Worm (Caenorhabditis elegans): ENCODE measurements around the gene gbf-1.

Gene gbf-1

ce11 chrIII:11822407-11822806, 48.9 kb upstream of the gbf-1 start, which contains the start of gene maa-1:
maa-1 (minus strand) TSS chrIII:11822526.
- TF ChIP-seq sem-4 (tag; optimal IDR thresholded peaks at IDR 0.05) (no peak), snpc-4 (tag; optimal IDR thresholded peaks at IDR 0.05) (no peak), ztf-1 (GFP tag; conservative IDR thresholded peaks at IDR 0.05) (no peak), nhr-10 (tag; optimal IDR thresholded peaks at IDR 0.05) (no peak), fos-1 (tag; optimal IDR thresholded peaks at IDR 0.05) (peak; percentile 42), sma-3 (GFP tag; optimal IDR thresholded peaks at IDR 0.05) (no peak), unc-39 (tag; optimal IDR thresholded peaks at IDR 0.05) (no peak), nhr-12 (tag; optimal IDR thresholded peaks at IDR 0.05) (no peak), gmeb-1 (tag; optimal IDR thresholded peaks at IDR 0.05) (peak; percentile 9), crh-2 (tag; optimal IDR thresholded peaks at IDR 0.05) (peak; percentile 1), nhr-21 (tag; optimal IDR thresholded peaks at IDR 0.05) (no peak), lin-39 (tag; optimal IDR thresholded peaks at IDR 0.05) (no peak), elt-1 (tag; optimal IDR thresholded peaks at IDR 0.05) (no peak), skn-1 (tag; optimal IDR thresholded peaks at IDR 0.05) (no peak), unc-55 (GFP tag; optimal IDR thresholded peaks at IDR 0.05) (no peak), R02D3.7 (tag; optimal IDR thresholded peaks at IDR 0.05) (no peak), nhr-11 (tag; optimal IDR thresholded peaks at IDR 0.05) (no peak), ama-1 (optimal IDR thresholded peaks at IDR 0.05) (no peak), nhr-237 (tag; optimal IDR thresholded peaks at IDR 0.05) (no peak), nhr-129 (tag; optimal IDR thresholded peaks at IDR 0.05) (no peak), mdl-1 (tag; optimal IDR thresholded peaks at IDR 0.05) (no peak), lsy-2 (tag; optimal IDR thresholded peaks at IDR 0.05) (no peak), ztf-4 (tag; optimal IDR thresholded peaks at IDR 0.05) (no peak), aly-2 (tag; optimal IDR thresholded peaks at IDR 0.05) (no peak), zag-1 (tag; optimal IDR thresholded peaks at IDR 0.05) (no peak), nhr-6 (tag; optimal IDR thresholded peaks at IDR 0.05) (no peak)

- peak; percentile 81 for TF ChIP-seq snpc-4 (tag; optimal IDR thresholded peaks at IDR 0.05)
- TF ChIP-seq nhr-6 (tag; optimal IDR thresholded peaks at IDR 0.05), result no peak
These were observed 44.4 kb upstream of the gbf-1 start for ce11 chrIII:11817865-11818264.

DNA sequence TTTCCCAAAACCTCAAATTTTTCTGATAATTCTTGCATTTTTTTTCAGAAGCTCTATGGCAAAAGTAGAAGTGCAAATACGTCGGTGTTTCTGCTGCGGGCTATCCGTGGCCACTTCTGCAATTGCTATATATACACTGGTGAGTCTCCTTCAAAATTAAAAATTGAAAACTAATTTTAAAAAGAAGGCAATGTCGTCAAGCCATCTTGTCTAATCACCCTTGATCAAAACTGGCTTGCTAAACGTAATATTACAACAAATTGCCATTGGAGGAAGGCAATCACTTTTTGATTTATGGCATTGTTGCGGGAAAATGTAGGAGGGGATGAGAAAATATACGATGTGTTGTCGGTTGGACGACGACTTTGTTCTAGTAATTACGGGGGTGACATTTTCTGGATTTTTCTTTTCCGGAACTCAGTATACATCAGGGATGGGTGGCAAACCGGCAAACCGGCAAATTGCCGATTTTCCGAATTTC, 43.1 kb upstream of the gbf-1 start, which contains the start of gene C18D11.1:
Gene C18D11.1 (plus strand): TSS at position 51 of the 481 bp plus-strand sequence.
- TF ChIP-seq crh-2 (tag; optimal IDR thresholded peaks at IDR 0.05), result no peak
- TF ChIP-seq nhr-25 (tag; optimal IDR thresholded peaks at IDR 0.05), result peak; percentile 26
- TF ChIP-seq zag-1 (tag; optimal IDR thresholded peaks at IDR 0.05), result no peak
- no peak for TF ChIP-seq unc-39 (tag; optimal IDR thresholded peaks at IDR 0.05)
- no peak for TF ChIP-seq ztf-4 (tag; optimal IDR thresholded peaks at IDR 0.05)
- TF ChIP-seq mdl-1 (tag; optimal IDR thresholded peaks at IDR 0.05), result no peak

DNA sequence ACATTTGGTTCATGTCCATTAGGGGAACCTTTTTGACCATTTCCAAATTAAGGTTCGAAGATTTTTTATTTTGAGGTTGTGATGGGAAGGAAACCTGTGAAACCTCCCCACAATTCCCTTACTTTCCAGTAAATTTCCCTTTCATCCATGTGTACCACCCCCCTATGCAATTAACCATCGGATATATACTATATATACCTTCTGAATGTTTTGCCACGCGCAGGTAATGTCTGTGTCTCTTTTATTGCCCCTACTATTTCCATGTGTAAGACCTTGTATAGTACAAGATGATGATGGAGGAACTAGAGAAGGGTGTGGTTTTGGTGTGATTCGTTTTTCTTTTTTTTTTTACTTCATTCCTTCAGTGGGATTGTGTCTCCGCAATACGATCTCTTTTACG, 41.2 kb upstream of the gbf-1 start:
- no peak for TF ChIP-seq nhr-12 (tag; optimal IDR thresholded peaks at IDR 0.05)
- peak; percentile 64 for TF ChIP-seq sem-4 (tag; optimal IDR thresholded peaks at IDR 0.05)
- no peak for TF ChIP-seq nhr-10 (tag; optimal IDR thresholded peaks at IDR 0.05)
- no peak for TF ChIP-seq lsy-2 (tag; optimal IDR thresholded peaks at IDR 0.05)
- peak; percentile 45 for TF ChIP-seq sma-9 (GFP tag; optimal IDR thresholded peaks at IDR 0.05)
- no peak for TF ChIP-seq sma-9 (tag; optimal IDR thresholded peaks at IDR 0.05)
- no peak for TF ChIP-seq ceh-82 (tag; optimal IDR thresholded peaks at IDR 0.05)
- no peak for TF ChIP-seq ama-1 (optimal IDR thresholded peaks at IDR 0.05)
- TF ChIP-seq nhr-23 (tag; optimal IDR thresholded peaks at IDR 0.05), result no peak
- TF ChIP-seq ZK546.5 (tag; optimal IDR thresholded peaks at IDR 0.05), result no peak
- peak; percentile 22 for TF ChIP-seq nhr-6 (tag; optimal IDR thresholded peaks at IDR 0.05)
- no peak for TF ChIP-seq nhr-21 (tag; optimal IDR thresholded peaks at IDR 0.05)
- TF ChIP-seq F13H6.1 (tag; optimal IDR thresholded peaks at IDR 0.05), result no peak
- no peak for TF ChIP-seq elt-1 (tag; optimal IDR thresholded peaks at IDR 0.05)
- no peak for TF ChIP-seq skn-1 (tag; optimal IDR thresholded peaks at IDR 0.05)
- TF ChIP-seq mbf-1 (tag; optimal IDR thresholded peaks at IDR 0.05), result no peak
- TF ChIP-seq lin-39 (tag; optimal IDR thresholded peaks at IDR 0.05), result no peak
- no peak for TF ChIP-seq nhr-77 (tag; optimal IDR thresholded peaks at IDR 0.05)
- TF ChIP-seq dmd-4 (tag; optimal IDR thresholded peaks at IDR 0.05), result no peak
- TF ChIP-seq R02D3.7 (tag; optimal IDR thresholded peaks at IDR 0.05), result no peak
- no peak for TF ChIP-seq C34F6.9 (tag; optimal IDR thresholded peaks at IDR 0.05)
- no peak for TF ChIP-seq unc-55 (GFP tag; optimal IDR thresholded peaks at IDR 0.05)
- no peak for TF ChIP-seq crh-2 (tag; optimal IDR thresholded peaks at IDR 0.05)
- no peak for TF ChIP-seq ztf-1 (GFP tag; conservative IDR thresholded peaks at IDR 0.05)
- TF ChIP-seq nhr-11 (tag; optimal IDR thresholded peaks at IDR 0.05), result no peak
- no peak for TF ChIP-seq gmeb-1 (tag; optimal IDR thresholded peaks at IDR 0.05)
- TF ChIP-seq sma-3 (GFP tag; optimal IDR thresholded peaks at IDR 0.05), result peak; percentile 37
- no peak for TF ChIP-seq lin-11 (tag; optimal IDR thresholded peaks at IDR 0.05)
- TF ChIP-seq blmp-1 (tag; optimal IDR thresholded peaks at IDR 0.05; ENCODE audit: insufficient read depth), result peak; percentile 61
- TF ChIP-seq nhr-25 (tag; optimal IDR thresholded peaks at IDR 0.05), result peak; percentile 39
- TF ChIP-seq aly-2 (tag; optimal IDR thresholded peaks at IDR 0.05), result no peak
- TF ChIP-seq unc-62 (GFP tag; optimal IDR thresholded peaks at IDR 0.05), result no peak
- no peak for TF ChIP-seq alr-1 (tag; optimal IDR thresholded peaks at IDR 0.05)
- TF ChIP-seq Y55F3AM.14 (GFP tag; optimal IDR thresholded peaks at IDR 0.05), result no peak
- TF ChIP-seq peb-1 (tag; optimal IDR thresholded peaks at IDR 0.05), result no peak
